Fruit fly (Drosophila melanogaster) whole organism, embryonic: ENCODE data around the gene not.

Source experiments
- Aef1 ChIP-seq: fragments of 200-800 bp; sonication (Bioruptor generic); IDR thresholded peaks from 3 replicates; pipeline ENCODE4 v1.3.6; 2022; ENCODE audit warnings: missing biosample characterization, missing genetic modification characterization
- CG10267 ChIP-seq: fragments of 200-800 bp; sonication (Bioruptor generic); optimal IDR thresholded peaks from 2 replicates; lab custom pipeline; 2018; ENCODE audit warnings: missing biosample characterization, mild to moderate bottlenecking, missing genetic modification characterization, moderate library complexity
- CG10543 ChIP-seq: fragments of 200-800 bp; sonication (Bioruptor generic); optimal IDR thresholded peaks from 3 replicates; lab custom pipeline; 2017; ENCODE audit warnings: missing biosample characterization, mild to moderate bottlenecking, missing genetic modification characterization, moderate library complexity
- CG10565 ChIP-seq: fragments of 200-800 bp; sonication (Bioruptor generic); optimal IDR thresholded peaks from 3 replicates; lab custom pipeline; 2016; ENCODE audit warnings: missing biosample characterization, mild to moderate bottlenecking, missing genetic modification characterization
- CG11560 ChIP-seq: fragments of 200-800 bp; sonication (Bioruptor generic); IDR thresholded peaks from 3 replicates; pipeline ENCODE4 v1.3.6; 2022; ENCODE audit warnings: missing biosample characterization, missing genetic modification characterization
- CG12236 ChIP-seq: fragments of 200-800 bp; sonication (Bioruptor generic); optimal IDR thresholded peaks from 2 replicates; lab custom pipeline; 2016; ENCODE audit warnings: missing biosample characterization, missing genetic modification characterization
- CG12299 ChIP-seq: fragments of 200-800 bp; sonication (Bioruptor generic); optimal IDR thresholded peaks from 2 replicates; lab custom pipeline; 2018; ENCODE audit warnings: missing biosample characterization, mild to moderate bottlenecking, missing genetic modification characterization
- CG12769 ChIP-seq: fragments of 200-800 bp; sonication (Bioruptor generic); optimal IDR thresholded peaks from 2 replicates; lab custom pipeline; 2019; ENCODE audit warnings: missing biosample characterization, mild to moderate bottlenecking, missing genetic modification characterization, moderate library complexity
- CG15514 ChIP-seq: fragments of 200-800 bp; sonication (Bioruptor generic); optimal IDR thresholded peaks from 3 replicates; lab custom pipeline; 2017; ENCODE audit warnings: missing biosample characterization, missing genetic modification characterization, mild to moderate bottlenecking, moderate library complexity, missing genetic modification reagents
- CG18011 ChIP-seq: fragments of 200-800 bp; sonication (Bioruptor generic); optimal IDR thresholded peaks from 2 replicates; lab custom pipeline; 2017; ENCODE audit warnings: missing biosample characterization, missing genetic modification characterization, mild to moderate bottlenecking, moderate library complexity, missing genotype
- CG18619 ChIP-seq: fragments of 200-800 bp; sonication (Bioruptor generic); optimal IDR thresholded peaks from 3 replicates; lab custom pipeline; 2017; ENCODE audit warnings: missing biosample characterization, mild to moderate bottlenecking, missing genetic modification characterization
- CG18764 ChIP-seq: fragments of 200-800 bp; sonication (Bioruptor generic); optimal IDR thresholded peaks from 3 replicates; lab custom pipeline; 2016; ENCODE audit warnings: missing biosample characterization, missing genetic modification characterization
- CG2199 ChIP-seq: fragments of 200-800 bp; sonication (Bioruptor generic); IDR thresholded peaks from 3 replicates; pipeline ENCODE4 v1.3.6; 2022; ENCODE audit warnings: missing biosample characterization, missing genetic modification characterization
- CG6254 ChIP-seq: fragments of 200-800 bp; sonication (Bioruptor generic); optimal IDR thresholded peaks from 3 replicates; lab custom pipeline; 2017; ENCODE audit warnings: mild to moderate bottlenecking, missing biosample characterization, missing genetic modification reagents, missing genetic modification characterization
- CG6791 ChIP-seq: fragments of 200-800 bp; sonication (Bioruptor generic); IDR thresholded peaks from 3 replicates; pipeline ENCODE4 v1.3.6; 2022; ENCODE audit warnings: missing biosample characterization, missing genetic modification characterization; ENCODE audit not compliant: partially characterized antibody
- CG8290 ChIP-seq, 3 experiments: fragments of 200-800 bp; sonication (Bioruptor generic); optimal IDR thresholded peaks; 2 replicates each; lab custom pipeline; 2016 to 2019; ENCODE audit warnings: missing biosample characterization in 3 of 3, missing genetic modification characterization in 3 of 3, mild to moderate bottlenecking in 2 of 3, moderate library complexity in 1 of 3
- CG8944 ChIP-seq: fragments of 200-800 bp; sonication (Bioruptor generic); optimal IDR thresholded peaks from 3 replicates; lab custom pipeline; 2016; ENCODE audit warnings: missing biosample characterization, missing genetic modification characterization
- Fer2 ChIP-seq: fragments of 200-800 bp; sonication (Bioruptor generic); optimal IDR thresholded peaks from 2 replicates; lab custom pipeline; 2018; ENCODE audit warnings: missing biosample characterization, mild to moderate bottlenecking, missing genetic modification characterization, moderate library complexity
- GATAe ChIP-seq: fragments of 200-800 bp; sonication (Bioruptor generic); conservative IDR thresholded peaks from 2 replicates; pipeline ENCODE4 v1.3.6; 2022; ENCODE audit warnings: missing biosample characterization, missing genetic modification characterization
- HmgZ ChIP-seq: fragments of 200-800 bp; sonication (Bioruptor generic); optimal IDR thresholded peaks from 2 replicates; lab custom pipeline; 2018; ENCODE audit warnings: missing biosample characterization, mild to moderate bottlenecking, missing genetic modification characterization
- Hmr ChIP-seq: fragments of 200-800 bp; sonication (Bioruptor generic); optimal IDR thresholded peaks from 3 replicates; lab custom pipeline; 2017; ENCODE audit warnings: mild to moderate bottlenecking, missing biosample characterization, missing genetic modification reagents, missing genetic modification characterization
- Hr78 ChIP-seq, 2 experiments: fragments of 200-800 bp in 1 of 2; fragments of >200 bp in 1 of 2; sonication (Bioruptor generic) in 1 of 2; optimal IDR thresholded peaks; 2 replicates each; lab custom pipeline; 2017 to 2019; ENCODE audit warnings: missing biosample characterization in 2 of 2, missing genetic modification characterization in 2 of 2, mild to moderate bottlenecking in 1 of 2, moderate library complexity in 1 of 2
- Med ChIP-seq: fragments of 200-800 bp; sonication (Bioruptor generic); peaks from one replicate; lab custom pipeline; 2016; ENCODE audit warnings: missing biosample characterization, missing genetic modification characterization, mild to moderate bottlenecking, inconsistent platforms, moderate library complexity
- Meics ChIP-seq: fragments of 200-800 bp; sonication (Bioruptor generic); optimal IDR thresholded peaks from 2 replicates; lab custom pipeline; 2017; ENCODE audit warnings: missing biosample characterization, mild to moderate bottlenecking, missing genetic modification characterization
- Pdp1 ChIP-seq, 2 experiments: fragments of 200-800 bp; sonication (Bioruptor generic); optimal IDR thresholded peaks; 3 replicates each; lab custom pipeline; 2016; ENCODE audit warnings: missing biosample characterization in 2 of 2, missing genetic modification characterization in 2 of 2, mild to moderate bottlenecking in 1 of 2, moderate library complexity in 1 of 2
- Vsx1 ChIP-seq: fragments of 200-800 bp; sonication (Bioruptor generic); optimal IDR thresholded peaks from 2 replicates; lab custom pipeline; 2017; ENCODE audit warnings: missing biosample characterization, mild to moderate bottlenecking, missing genetic modification characterization, missing genetic modification reagents
- bbx ChIP-seq: fragments of 200-800 bp; sonication (Bioruptor generic); IDR thresholded peaks from 2 replicates; pipeline ENCODE4 v1.3.6; 2022; ENCODE audit warnings: missing biosample characterization, missing genetic modification characterization; ENCODE audit not compliant: partially characterized antibody
- caup ChIP-seq: fragments of 200-800 bp; sonication (Bioruptor generic); optimal IDR thresholded peaks from 3 replicates; lab custom pipeline; 2017; ENCODE audit warnings: missing biosample characterization, mild to moderate bottlenecking, missing genetic modification characterization, moderate library complexity; ENCODE audit not compliant: severe bottlenecking
- chinmo ChIP-seq: fragments of 200-800 bp; sonication (Bioruptor generic); IDR thresholded peaks from 4 replicates; pipeline ENCODE4 v1.3.6; 2022; ENCODE audit warnings: missing biosample characterization, missing genetic modification characterization; ENCODE audit not compliant: partially characterized antibody
- crol ChIP-seq: fragments of 200-800 bp; sonication (Bioruptor generic); IDR thresholded peaks from 2 replicates; pipeline ENCODE4 v1.3.6; 2022; ENCODE audit warnings: missing biosample characterization, missing genetic modification characterization
- cwo ChIP-seq: fragments of 200-800 bp; sonication (Bioruptor generic); optimal IDR thresholded peaks from 3 replicates; lab custom pipeline; 2017; ENCODE audit warnings: missing biosample characterization, missing genetic modification characterization, mild to moderate bottlenecking, moderate library complexity, missing genetic modification reagents
- dm ChIP-seq: fragments of 200-800 bp; sonication (Bioruptor generic); optimal IDR thresholded peaks from 3 replicates; lab custom pipeline; 2016; ENCODE audit warnings: missing biosample characterization, missing genetic modification characterization
- exex ChIP-seq: fragments of 200-800 bp; sonication (Bioruptor generic); optimal IDR thresholded peaks from 4 replicates; lab custom pipeline; 2018; ENCODE audit warnings: missing biosample characterization, mild to moderate bottlenecking, missing genetic modification characterization, moderate library complexity
- fd102C ChIP-seq: fragments of 200-800 bp; sonication (Bioruptor generic); optimal IDR thresholded peaks from 2 replicates; lab custom pipeline; 2018; ENCODE audit warnings: missing biosample characterization, mild to moderate bottlenecking, missing genetic modification characterization, moderate library complexity
- grn ChIP-seq: fragments of 200-800 bp; sonication (Bioruptor generic); optimal IDR thresholded peaks from 3 replicates; lab custom pipeline; 2017; ENCODE audit warnings: missing biosample characterization, missing genetic modification characterization
- jumu ChIP-seq: fragments of 200-800 bp; sonication (Bioruptor generic); optimal IDR thresholded peaks from 3 replicates; lab custom pipeline; 2016; ENCODE audit warnings: missing biosample characterization, missing genetic modification characterization
- lab ChIP-seq: fragments of 200-800 bp; sonication (Bioruptor generic); optimal IDR thresholded peaks from 3 replicates; lab custom pipeline; 2017; ENCODE audit warnings: missing biosample characterization, missing genetic modification characterization, mild to moderate bottlenecking, moderate library complexity, missing genetic modification reagents
- maf-S ChIP-seq: fragments of 200-800 bp; sonication (Bioruptor generic); optimal IDR thresholded peaks from 2 replicates; lab custom pipeline; 2016; ENCODE audit warnings: missing biosample characterization, missing genetic modification characterization
- mirr ChIP-seq: fragments of 200-800 bp; sonication (Bioruptor generic); optimal IDR thresholded peaks from 3 replicates; lab custom pipeline; 2018; ENCODE audit warnings: missing biosample characterization, mild to moderate bottlenecking, missing genetic modification characterization
- pho ChIP-seq: fragments of 200-800 bp; sonication (Bioruptor generic); optimal IDR thresholded peaks from 2 replicates; lab custom pipeline; 2016; ENCODE audit warnings: missing biosample characterization, missing genetic modification characterization
- pros ChIP-seq: fragments of 200-800 bp; sonication (Bioruptor generic); optimal IDR thresholded peaks from 3 replicates; lab custom pipeline; 2019; ENCODE audit warnings: missing biosample characterization, mild to moderate bottlenecking, missing genetic modification characterization, moderate library complexity
- sd ChIP-seq: fragments of 200-800 bp; sonication (Bioruptor generic); optimal IDR thresholded peaks from 3 replicates; lab custom pipeline; 2018; ENCODE audit warnings: missing biosample characterization, mild to moderate bottlenecking, missing genetic modification characterization, moderate library complexity
- seq ChIP-seq: fragments of 200-800 bp; sonication (Bioruptor generic); IDR thresholded peaks from 2 replicates; pipeline ENCODE4 v1.3.6; 2022; ENCODE audit warnings: missing biosample characterization, missing genetic modification characterization
- sug ChIP-seq: fragments of 200-800 bp; optimal IDR thresholded peaks from 2 replicates; lab custom pipeline; 2019; ENCODE audit warnings: missing biosample characterization, mild to moderate bottlenecking, missing genetic modification characterization, moderate library complexity
- tna ChIP-seq: fragments of 200-800 bp; sonication (Bioruptor generic); IDR thresholded peaks from 2 replicates; pipeline ENCODE4 v1.3.6; 2022; ENCODE audit warnings: missing biosample characterization, missing genetic modification characterization; ENCODE audit not compliant: partially characterized antibody

Gene not

DNA sequence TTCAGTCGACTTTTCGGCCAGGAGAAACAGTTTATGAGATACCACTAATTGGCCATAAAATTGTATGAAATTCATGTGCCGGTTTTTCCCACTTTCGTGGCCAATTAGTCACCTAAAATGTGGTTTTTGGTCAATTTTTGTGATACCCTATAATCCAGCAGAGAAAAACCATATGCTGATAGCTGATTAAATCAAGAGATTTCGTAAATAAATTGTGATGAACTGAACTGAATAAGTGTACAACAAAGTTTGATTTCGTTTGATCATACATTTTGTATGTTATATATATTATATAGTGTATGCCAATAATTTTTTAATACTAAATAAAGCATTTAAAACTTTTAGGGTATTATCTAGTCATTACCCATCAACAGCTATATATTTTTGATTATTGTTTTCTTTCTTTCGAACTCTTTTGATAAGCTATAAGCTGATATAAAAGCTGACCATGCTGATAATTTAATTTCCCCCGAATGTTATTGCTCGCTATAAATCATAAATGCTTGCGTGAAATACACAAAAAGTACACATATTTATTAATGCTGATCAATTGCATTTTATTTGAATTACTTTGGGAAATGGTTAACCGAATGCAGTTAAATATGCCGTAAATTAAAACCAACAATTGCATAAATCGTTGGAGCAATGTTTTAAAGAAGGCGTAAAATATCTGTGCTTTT lies 13.0 kb upstream of the not start (continued):
- TF ChIP-seq jumu (no peak), CG11560 (tag; lab: Robert Waterston, UW) (no peak), CG8944 (GFP tag; lab: Kevin White, UChicago) (no peak), CG6254 (GFP tag; lab: Kevin White, UChicago) (no peak), dm (no peak), pho (GFP tag; lab: Kevin White, UChicago) (no peak)

DNA sequence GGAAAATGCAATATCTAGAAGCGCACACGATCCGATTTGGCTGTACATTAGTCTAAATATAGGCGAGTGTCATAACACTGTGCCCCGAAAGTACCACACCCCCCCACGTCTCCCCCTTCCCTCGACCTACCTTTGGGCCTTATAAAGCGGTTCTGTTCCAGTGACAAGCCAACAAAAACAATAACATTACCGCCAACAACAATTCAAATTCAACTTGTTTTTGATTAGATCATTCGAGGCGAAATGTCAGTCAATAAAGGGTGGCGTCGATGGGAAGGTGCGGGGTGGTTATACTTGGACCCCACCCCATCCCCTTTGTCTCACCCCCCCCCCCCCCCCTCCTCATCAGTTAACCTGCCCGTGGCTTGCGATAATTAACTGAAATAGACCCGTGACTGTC lies 11.2 kb upstream of the not start:
- TF ChIP-seq Hmr (GFP tag; lab: Kevin White, UChicago) (peak; percentile 0), caup (GFP tag; lab: Kevin White, UChicago) (peak; percentile 67), HmgZ (tag; lab: Kevin White, UChicago) (peak; percentile 11), maf-S (GFP tag; lab: Kevin White, UChicago) (no peak), CG10543 (GFP tag; lab: Kevin White, UChicago) (peak; percentile 60), CG10565 (GFP tag; lab: Kevin White, UChicago) (no peak), chinmo (GFP tag; lab: Robert Waterston, UW) (0 out of 4 replicates have a peak, but pooled peaks have one; percentile 28), Vsx1 (GFP tag; lab: Kevin White, UChicago) (peak; percentile 51), tna (GFP tag; lab: Robert Waterston, UW) (0 out of 2 replicates have a peak, but pooled peaks have one; percentile 10), CG12236 (no peak), CG12299 (tag; lab: Kevin White, UChicago) (no peak), CG15514 (GFP tag; lab: Kevin White, UChicago) (peak; percentile 3), pros (peak; percentile 5), CG18619 (GFP tag; lab: Kevin White, UChicago) (peak; percentile 3), Aef1 (GFP tag; lab: Robert Waterston, UW) (0 out of 3 replicates have a peak, but pooled peaks have one; percentile 24), seq (GFP tag; lab: Robert Waterston, UW) (no peak), CG12769 (tag; lab: Kevin White, UChicago) (peak; percentile 54), grn (peak; percentile 72), fd102C (GFP tag; lab: Kevin White, UChicago) (no peak), bbx (GFP tag; lab: Robert Waterston, UW) (no peak), CG2199 (GFP tag; lab: Robert Waterston, UW) (no peak), mirr (GFP tag; lab: Kevin White, UChicago) (peak; percentile 73), sd (tag; lab: Kevin White, UChicago) (peak; percentile 27), Med (peak; percentile 16), CG8290 (GFP tag; optimal IDR thresholded peaks at IDR 0.05; lab: Kevin White, UChicago) (no peak), CG8290 (tag; optimal IDR thresholded peaks at IDR 0.05; lab: Kevin White, UChicago) (peak in 1 of 2 experiments; percentile 49), Fer2 (tag; lab: Kevin White, UChicago) (no peak), CG11560 (tag; lab: Robert Waterston, UW) (no peak), exex (tag; lab: Kevin White, UChicago) (peak; percentile 62), CG18764 (GFP tag; lab: Kevin White, UChicago) (no peak), lab (GFP tag; lab: Kevin White, UChicago) (peak; percentile 64), crol (GFP tag; lab: Robert Waterston, UW) (peak; percentile 95), CG18011 (GFP tag; lab: Kevin White, UChicago) (peak; percentile 2), CG10267 (no peak), CG6791 (GFP tag; lab: Robert Waterston, UW) (no peak), Meics (GFP tag; lab: Kevin White, UChicago) (no peak), sug (tag; lab: Kevin White, UChicago) (peak; percentile 56), Pdp1 (GFP tag; optimal IDR thresholded peaks at IDR 0.05; lab: Kevin White, UChicago) (peak in 1 of 2 experiments; percentile 38), Hr78 (GFP tag; optimal IDR thresholded peaks at IDR 0.05; lab: Kevin White, UChicago) (peak in 1 of 2 experiments; percentile 33), cwo (GFP tag; lab: Kevin White, UChicago) (peak; percentile 81), GATAe (0 out of 2 replicates have a peak, but pooled peaks have one; percentile 11)
